Fruit fly (Drosophila melanogaster) whole organism, embryonic: ENCODE results near the gene MCTS1.

Source experiments
- C15 ChIP-seq: fragments of 200-800 bp; sonication (Bioruptor generic); IDR thresholded peaks from 3 replicates; pipeline ENCODE4 v1.3.6; 2022; ENCODE audit warnings: missing biosample characterization, missing genetic modification characterization
- CG10209 ChIP-seq: fragments of 200-800 bp; sonication (Bioruptor generic); optimal IDR thresholded peaks from 3 replicates; lab custom pipeline; 2017; ENCODE audit warnings: missing biosample characterization, mild to moderate bottlenecking, missing genetic modification characterization, missing genetic modification reagents
- CG10959 ChIP-seq: fragments of 200-800 bp; sonication (Bioruptor generic); IDR thresholded peaks from 2 replicates; pipeline ENCODE4 v1.3.6; 2022; ENCODE audit warnings: missing biosample characterization, missing genetic modification characterization
- CG10979 ChIP-seq: fragments of 200-800 bp; sonication (Bioruptor generic); optimal IDR thresholded peaks from 2 replicates; lab custom pipeline; 2018; ENCODE audit warnings: missing biosample characterization, mild to moderate bottlenecking, missing genetic modification characterization, moderate library complexity
- CG12391 ChIP-seq: fragments of 200-800 bp; sonication (Bioruptor generic); optimal IDR thresholded peaks from 3 replicates; lab custom pipeline; 2018; ENCODE audit warnings: missing biosample characterization, mild to moderate bottlenecking, missing genetic modification characterization, moderate library complexity
- CG15601 ChIP-seq: fragments of 200-800 bp; sonication (Bioruptor generic); optimal IDR thresholded peaks from 3 replicates; lab custom pipeline; 2019; ENCODE audit warnings: missing biosample characterization, mild to moderate bottlenecking, missing genetic modification characterization, moderate library complexity
- CG17328 ChIP-seq: fragments of 200-800 bp; sonication (Bioruptor generic); IDR thresholded peaks from 2 replicates; pipeline ENCODE4 v1.3.6; 2022; ENCODE audit warnings: missing biosample characterization, missing genetic modification characterization
- CG17361 ChIP-seq: fragments of 200-800 bp; sonication (Bioruptor generic); IDR thresholded peaks from 3 replicates; pipeline ENCODE4 v1.3.6; 2022; ENCODE audit warnings: missing biosample characterization, missing genetic modification characterization
- CG17829 ChIP-seq: fragments of 200-800 bp; optimal IDR thresholded peaks from 2 replicates; lab custom pipeline; 2019; ENCODE audit warnings: missing biosample characterization, mild to moderate bottlenecking, missing genetic modification characterization, moderate library complexity
- CG4424 ChIP-seq: fragments of 200-800 bp; sonication (Bioruptor generic); optimal IDR thresholded peaks from 3 replicates; lab custom pipeline; 2016; ENCODE audit warnings: missing biosample characterization, missing genetic modification characterization
- CG5245 ChIP-seq: fragments of 200-800 bp; sonication (Bioruptor generic); optimal IDR thresholded peaks from 3 replicates; lab custom pipeline; 2016; ENCODE audit warnings: missing biosample characterization, missing genetic modification characterization
- CG7556 ChIP-seq: fragments of 200-800 bp; sonication (Bioruptor generic); optimal IDR thresholded peaks from 2 replicates; lab custom pipeline; 2017; ENCODE audit warnings: missing biosample characterization, mild to moderate bottlenecking, missing genetic modification characterization
- CG8924 ChIP-seq: fragments of 200-800 bp; optimal IDR thresholded peaks from 3 replicates; lab custom pipeline; 2019; ENCODE audit warnings: missing biosample characterization, mild to moderate bottlenecking, missing genetic modification characterization, moderate library complexity
- CkIIα-i1 ChIP-seq: fragments of 200-800 bp; sonication (Bioruptor generic); IDR thresholded peaks from 2 replicates; pipeline ENCODE4 v1.3.6; 2022; ENCODE audit warnings: missing biosample characterization, missing genetic modification characterization
- CoRest ChIP-seq: fragments of 200-800 bp; sonication (Bioruptor generic); optimal IDR thresholded peaks from 3 replicates; lab custom pipeline; 2018; ENCODE audit warnings: missing biosample characterization, mild to moderate bottlenecking, missing genetic modification characterization, moderate library complexity
- Doc2 ChIP-seq: fragments of 200-800 bp; sonication (Bioruptor generic); IDR thresholded peaks from 2 replicates; pipeline ENCODE4 v1.3.6; 2022; ENCODE audit warnings: missing biosample characterization, missing genetic modification characterization
- H15 ChIP-seq: fragments of 200-800 bp; sonication (Bioruptor generic); IDR thresholded peaks from 3 replicates; pipeline ENCODE4 v1.3.6; 2022; ENCODE audit warnings: missing biosample characterization, missing genetic modification characterization
- Hand ChIP-seq: fragments of 200-800 bp; sonication (Bioruptor generic); optimal IDR thresholded peaks from 2 replicates; lab custom pipeline; 2017; ENCODE audit warnings: mild to moderate bottlenecking, missing biosample characterization, missing genetic modification reagents, missing genetic modification characterization
- Hr39 ChIP-seq: fragments of >200 bp; optimal IDR thresholded peaks from 2 replicates; lab custom pipeline; 2017
- Lim3 ChIP-seq: fragments of 200-800 bp; sonication (Bioruptor generic); IDR thresholded peaks from 2 replicates; pipeline ENCODE4 v1.3.6; 2022; ENCODE audit warnings: missing biosample characterization, missing genetic modification characterization
- Ptx1 ChIP-seq: fragments of 200-800 bp; sonication (Bioruptor generic); IDR thresholded peaks from 2 replicates; pipeline ENCODE4 v1.3.6; 2022; ENCODE audit warnings: missing biosample characterization, missing genetic modification characterization
- Side ChIP-seq: fragments of 200-800 bp; sonication (Bioruptor generic); optimal IDR thresholded peaks from 2 replicates; lab custom pipeline; 2016; ENCODE audit warnings: missing biosample characterization, missing genetic modification characterization
- Ssrp ChIP-seq: fragments of 200-800 bp; sonication (Bioruptor generic); optimal IDR thresholded peaks from 2 replicates; lab custom pipeline; 2018; ENCODE audit warnings: missing biosample characterization, mild to moderate bottlenecking, missing genetic modification characterization, moderate library complexity
- Taf1 ChIP-seq: fragments of 200-800 bp; sonication (Bioruptor generic); IDR thresholded peaks from 2 replicates; pipeline ENCODE4 v1.3.6; 2022; ENCODE audit warnings: missing biosample characterization, missing genetic modification characterization
- ap ChIP-seq: fragments of 200-800 bp; sonication (Bioruptor generic); IDR thresholded peaks from 2 replicates; pipeline ENCODE4 v1.3.6; 2022; ENCODE audit warnings: missing biosample characterization, missing genetic modification characterization
- ara ChIP-seq: fragments of 200-800 bp; sonication (Bioruptor generic); IDR thresholded peaks from 2 replicates; pipeline ENCODE4 v1.3.6; 2022; ENCODE audit warnings: missing biosample characterization, missing genetic modification characterization
- bsh ChIP-seq, 2 experiments: fragments of 200-800 bp; sonication (Bioruptor generic); optimal IDR thresholded peaks; 2 replicates each; lab custom pipeline; 2017 to 2018; ENCODE audit warnings: mild to moderate bottlenecking in 2 of 2, missing biosample characterization in 2 of 2, missing genetic modification characterization in 2 of 2, moderate library complexity in 1 of 2
- chif ChIP-seq, 2 experiments: fragments of 200-800 bp; sonication (Bioruptor generic); optimal IDR thresholded peaks; 3 replicates each; lab custom pipeline; 2016; ENCODE audit warnings: missing biosample characterization in 2 of 2, missing genetic modification characterization in 2 of 2
- ci ChIP-seq: fragments of 200-800 bp; sonication (Bioruptor generic); IDR thresholded peaks from 3 replicates; pipeline ENCODE4 v1.3.6; 2022; ENCODE audit warnings: missing biosample characterization, missing genetic modification characterization
- ewg ChIP-seq: fragments of 200-800 bp; sonication (Bioruptor generic); optimal IDR thresholded peaks from 3 replicates; lab custom pipeline; 2017; ENCODE audit warnings: mild to moderate bottlenecking, missing biosample characterization, missing genetic modification reagents, missing genetic modification characterization
- fd96Cb ChIP-seq: fragments of 200-800 bp; sonication (Bioruptor generic); optimal IDR thresholded peaks from 2 replicates; lab custom pipeline; 2018; ENCODE audit warnings: missing biosample characterization, mild to moderate bottlenecking, missing genetic modification characterization, moderate library complexity
- hkb ChIP-seq, 2 experiments: fragments of 200-800 bp in 1 of 2; fragments of >200 bp in 1 of 2; sonication (Bioruptor generic) in 1 of 2; IDR thresholded peaks in 1 of 2; optimal IDR thresholded peaks in 1 of 2; 2 replicates each; pipeline versions ENCODE4 v1.3.6 to Lab custom; 2017 to 2022; ENCODE audit warnings: missing biosample characterization in 1 of 2, missing genetic modification characterization in 1 of 2
- lmd ChIP-seq: fragments of 200-800 bp; sonication (Bioruptor generic); IDR thresholded peaks from 2 replicates; pipeline ENCODE4 v1.3.6; 2022; ENCODE audit warnings: missing biosample characterization, missing genetic modification characterization
- luna ChIP-seq: fragments of 200-800 bp; sonication (Bioruptor generic); optimal IDR thresholded peaks from 2 replicates; lab custom pipeline; 2016; ENCODE audit warnings: missing biosample characterization, missing genetic modification characterization
- nom ChIP-seq: fragments of 200-800 bp; sonication (Bioruptor generic); optimal IDR thresholded peaks from 2 replicates; lab custom pipeline; 2017; ENCODE audit warnings: missing biosample characterization, missing genetic modification characterization, mild to moderate bottlenecking, moderate library complexity, missing genetic modification reagents
- phol ChIP-seq: fragments of 200-800 bp; sonication (Bioruptor generic); optimal IDR thresholded peaks from 3 replicates; lab custom pipeline; 2018; ENCODE audit warnings: missing biosample characterization, mild to moderate bottlenecking, missing genetic modification characterization, moderate library complexity
- pita ChIP-seq: fragments of 200-800 bp; sonication (Bioruptor generic); optimal IDR thresholded peaks from 2 replicates; lab custom pipeline; 2017; ENCODE audit warnings: missing biosample characterization, mild to moderate bottlenecking, missing genetic modification characterization
- pzg ChIP-seq: fragments of 200-800 bp; sonication (Bioruptor generic); optimal IDR thresholded peaks from 3 replicates; lab custom pipeline; 2018; ENCODE audit warnings: missing biosample characterization, mild to moderate bottlenecking, missing genetic modification characterization, moderate library complexity
- schlank ChIP-seq: fragments of 200-800 bp; sonication (Bioruptor generic); optimal IDR thresholded peaks from 2 replicates; lab custom pipeline; 2018; ENCODE audit warnings: missing biosample characterization, mild to moderate bottlenecking, missing genetic modification characterization
- sens ChIP-seq: fragments of 200-800 bp; sonication (Bioruptor generic); peaks from one replicate; lab custom pipeline; 2016; ENCODE audit warnings: missing biosample characterization, missing genetic modification characterization
- sisA ChIP-seq: fragments of 200-800 bp; sonication (Bioruptor generic); IDR thresholded peaks from 2 replicates; pipeline ENCODE4 v1.3.6; 2022; ENCODE audit warnings: missing biosample characterization, missing genetic modification characterization
- slbo ChIP-seq: fragments of 200-800 bp; sonication (Bioruptor generic); IDR thresholded peaks from 2 replicates; pipeline ENCODE4 v1.3.6; 2022; ENCODE audit warnings: missing biosample characterization, missing genetic modification characterization
- tll ChIP-seq, 2 experiments: fragments of 200-800 bp in 1 of 2; fragments of >200 bp in 1 of 2; sonication (Bioruptor generic) in 1 of 2; optimal IDR thresholded peaks; 2 replicates each; lab custom pipeline; 2017 to 2019; ENCODE audit warnings: missing biosample characterization in 2 of 2, missing genetic modification characterization in 2 of 2, mild to moderate bottlenecking in 1 of 2, moderate library complexity in 1 of 2
- zfh1 ChIP-seq: fragments of 200-800 bp; sonication (Bioruptor generic); IDR thresholded peaks from 3 replicates; pipeline ENCODE4 v1.3.6; 2022; ENCODE audit warnings: missing biosample characterization, missing genetic modification characterization

MCTS1 gene

DNA sequence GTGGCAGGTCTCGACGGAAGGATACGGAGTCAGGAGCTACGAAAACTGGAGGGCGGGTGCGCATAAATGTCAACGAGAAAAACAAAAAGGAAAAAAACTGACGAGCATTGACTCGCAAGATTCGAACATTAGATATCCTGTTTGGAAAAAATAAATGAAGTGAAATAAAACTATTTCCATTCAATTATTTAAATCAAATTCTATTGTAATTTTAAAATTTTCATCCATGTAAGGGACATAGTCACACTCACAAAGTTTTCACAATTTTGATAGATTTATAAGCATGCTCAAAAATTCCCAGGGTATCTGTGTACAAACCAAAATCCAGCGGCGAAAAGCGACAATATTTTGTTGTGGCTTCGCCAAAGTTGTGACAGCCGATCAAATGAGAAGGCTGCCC is 41.7 kb upstream of the MCTS1 start (continued):
- peak; percentile 14 for TF ChIP-seq Ssrp (tag; lab: Kevin White, UChicago)
- peak; percentile 44 for TF ChIP-seq phol (tag; lab: Kevin White, UChicago)
- TF ChIP-seq sisA (GFP tag; lab: Robert Waterston, UW) = peak; percentile 35; the same call in 1 of the 2 replicates
- TF ChIP-seq pzg (GFP tag; lab: Kevin White, UChicago) = no peak
- peak in 1 of 2 experiments; percentile 40 for TF ChIP-seq chif (GFP tag; optimal IDR thresholded peaks at IDR 0.05; lab: Kevin White, UChicago)
- TF ChIP-seq CG10959 = peak; percentile 57; the same call in 1 of the 2 replicates
- TF ChIP-seq slbo (GFP tag; lab: Robert Waterston, UW) = 0 out of 2 replicates have a peak, but pooled peaks have one; percentile 29
- peak; percentile 46; the same call in 1 of the 3 replicates for TF ChIP-seq zfh1 (GFP tag; lab: Robert Waterston, UW)
- TF ChIP-seq CG7556 (GFP tag; lab: Kevin White, UChicago) = peak; percentile 34
- TF ChIP-seq CG10979 (tag; lab: Kevin White, UChicago) = peak; percentile 59
- TF ChIP-seq ci = 0 out of 3 replicates have a peak, but pooled peaks have one; percentile 8
- no peak for TF ChIP-seq Lim3 (GFP tag; lab: Robert Waterston, UW)
- no peak for TF ChIP-seq hkb (optimal IDR thresholded peaks at IDR 0.05; lab: Kevin White, UChicago)
- peak; percentile 63 for TF ChIP-seq hkb (GFP tag; IDR thresholded peaks at IDR 0.05; lab: Robert Waterston, UW)
- TF ChIP-seq luna (GFP tag; lab: Kevin White, UChicago) = no peak
- TF ChIP-seq Hr39 (lab: Kevin White, UChicago) = no peak
- TF ChIP-seq schlank (tag; lab: Kevin White, UChicago) = no peak
- no peak for TF ChIP-seq nom (GFP tag; lab: Kevin White, UChicago)
- peak; percentile 14; the same call in 1 of the 2 replicates for TF ChIP-seq ara (GFP tag; lab: Robert Waterston, UW)
- TF ChIP-seq Hand (GFP tag; lab: Kevin White, UChicago) = no peak
- no peak for TF ChIP-seq lmd
- TF ChIP-seq CG17361 (GFP tag; lab: Robert Waterston, UW) = peak; percentile 34; the same call in 1 of the 3 replicates
- no peak for TF ChIP-seq C15
- TF ChIP-seq CkIIα-i1 (GFP tag; lab: Robert Waterston, UW) = no peak
- no peak for TF ChIP-seq ewg (GFP tag; lab: Kevin White, UChicago)
- peak; percentile 35 for TF ChIP-seq CG8924 (tag; lab: Kevin White, UChicago)
- TF ChIP-seq sens (GFP tag; lab: Kevin White, UChicago) = peak; percentile 78
- TF ChIP-seq CG17829 (tag; lab: Kevin White, UChicago) = peak; percentile 21
- peak; percentile 9 for TF ChIP-seq CG10209 (GFP tag; lab: Kevin White, UChicago)
- TF ChIP-seq CG5245 (GFP tag; lab: Kevin White, UChicago) = peak; percentile 9
- TF ChIP-seq pita (GFP tag; lab: Kevin White, UChicago) = no peak
- TF ChIP-seq CoRest = peak; percentile 8
- peak; percentile 13 for TF ChIP-seq CG15601
- TF ChIP-seq CG17328 (GFP tag; lab: Robert Waterston, UW) = peak; percentile 61; the same call in 1 of the 2 replicates
- peak; percentile 23 for TF ChIP-seq CG4424 (GFP tag; lab: Kevin White, UChicago)
- TF ChIP-seq bsh (GFP tag; optimal IDR thresholded peaks at IDR 0.05; lab: Kevin White, UChicago) = peak in 1 of 2 experiments; percentile 54
- no peak for TF ChIP-seq Doc2 (GFP tag; lab: Robert Waterston, UW)
- peak; percentile 36 for TF ChIP-seq fd96Cb (tag; lab: Kevin White, UChicago)
- no peak for TF ChIP-seq Side
- no peak for TF ChIP-seq ap (GFP tag; lab: Robert Waterston, UW)
- no peak for TF ChIP-seq Taf1
- peak; percentile 26; the same call in 1 of the 2 replicates for TF ChIP-seq Ptx1 (GFP tag; lab: Robert Waterston, UW)
- TF ChIP-seq CG12391 (tag; lab: Kevin White, UChicago) = peak; percentile 39
- no peak for TF ChIP-seq H15 (GFP tag; lab: Robert Waterston, UW)
- TF ChIP-seq tll (GFP tag; optimal IDR thresholded peaks at IDR 0.05; lab: Kevin White, UChicago) = no peak
